Worm (Caenorhabditis elegans) whole organism, L2 larva: Measurements from ENCODE around the gene ndnf-1.
A peak's percentile ranks its signal among the peaks of the same experiment; 100 is the strongest.

Source experiments
- C34F6.9 ChIP-seq: fragments of 150-350 bp; optimal IDR thresholded peaks from 2 replicates; lab custom pipeline; 2014; ENCODE audit warnings: missing biosample characterization, missing genetic modification characterization
- F13H6.1 ChIP-seq: sonication (generic microtip); optimal IDR thresholded peaks from 2 replicates; lab custom pipeline; 2016; ENCODE audit warnings: missing genetic modification characterization, missing compliant biosample characterization
- ZK546.5 ChIP-seq: sonication (generic microtip); optimal IDR thresholded peaks from 2 replicates; lab custom pipeline; 2017; ENCODE audit warnings: missing biosample characterization, missing genetic modification characterization
- aly-2 ChIP-seq: fragments of 150-350 bp; optimal IDR thresholded peaks from 2 replicates; lab custom pipeline; 2014; ENCODE audit warnings: missing biosample characterization, missing genetic modification characterization
- ama-1 ChIP-seq: fragments of 150-350 bp; optimal IDR thresholded peaks from 2 replicates; lab custom pipeline; 2018; ENCODE audit warnings: inconsistent platforms
- ceh-16 ChIP-seq: fragments of 150-350 bp; optimal IDR thresholded peaks from 2 replicates; lab custom pipeline; 2014; ENCODE audit warnings: missing biosample characterization, missing genetic modification characterization
- crh-2 ChIP-seq: sonication (generic microtip); optimal IDR thresholded peaks from 2 replicates; lab custom pipeline; 2017; ENCODE audit warnings: missing biosample characterization, missing genetic modification characterization
- elt-1 ChIP-seq: fragments of 150-350 bp; optimal IDR thresholded peaks from 2 replicates; lab custom pipeline; 2014; ENCODE audit warnings: missing biosample characterization, missing genetic modification characterization
- elt-3 ChIP-seq: sonication (generic microtip); optimal IDR thresholded peaks from 2 replicates; lab custom pipeline; 2017; ENCODE audit warnings: missing biosample characterization, missing genetic modification characterization
- fos-1 ChIP-seq: fragments of 150-350 bp; optimal IDR thresholded peaks from 2 replicates; lab custom pipeline; 2014; ENCODE audit warnings: missing biosample characterization, missing genetic modification characterization
- gmeb-1 ChIP-seq: fragments of 150-350 bp; optimal IDR thresholded peaks from 2 replicates; lab custom pipeline; 2014; ENCODE audit warnings: missing biosample characterization, missing genetic modification characterization
- lsy-2 ChIP-seq, 2 experiments: fragments of 150-350 bp in 1 of 2; sonication (generic microtip) in 1 of 2; optimal IDR thresholded peaks; 2 replicates each; lab custom pipeline; 2014 to 2017; ENCODE audit warnings: missing biosample characterization in 2 of 2, missing genetic modification characterization in 2 of 2
- mab-5 ChIP-seq: fragments of 150-350 bp; optimal IDR thresholded peaks from 2 replicates; lab custom pipeline; 2014; ENCODE audit warnings: missing biosample characterization, missing genetic modification characterization
- nhr-11 ChIP-seq: fragments of 150-350 bp; optimal IDR thresholded peaks from 2 replicates; lab custom pipeline; 2014; ENCODE audit warnings: missing biosample characterization, missing genetic modification characterization
- nhr-129 ChIP-seq: fragments of 150-350 bp; optimal IDR thresholded peaks from 2 replicates; lab custom pipeline; 2014; ENCODE audit warnings: missing biosample characterization, missing genetic modification characterization
- nhr-21 ChIP-seq: fragments of 150-350 bp; optimal IDR thresholded peaks from 2 replicates; lab custom pipeline; 2014; ENCODE audit warnings: missing biosample characterization, missing genetic modification characterization
- nhr-25 ChIP-seq: fragments of 150-350 bp; sonication (generic microtip); optimal IDR thresholded peaks from 3 replicates; lab custom pipeline; 2014; ENCODE audit warnings: missing biosample characterization, missing genetic modification characterization
- nhr-77 ChIP-seq: fragments of 150-350 bp; optimal IDR thresholded peaks from 2 replicates; lab custom pipeline; 2014; ENCODE audit warnings: missing biosample characterization, missing genetic modification characterization
- sem-4 ChIP-seq: fragments of 150-350 bp; optimal IDR thresholded peaks from 2 replicates; lab custom pipeline; 2014; ENCODE audit warnings: missing biosample characterization, missing genetic modification reagents, missing genetic modification characterization
- skn-1 ChIP-seq: sonication (generic microtip); optimal IDR thresholded peaks from 2 replicates; lab custom pipeline; 2017; ENCODE audit warnings: missing biosample characterization, missing genetic modification characterization
- sma-3 ChIP-seq: sonication (generic microtip); optimal IDR thresholded peaks from 2 replicates; lab custom pipeline; 2016; ENCODE audit warnings: missing genetic modification reagents, missing genetic modification characterization, missing compliant biosample characterization
- sma-9 ChIP-seq, 2 experiments: fragments of 150-350 bp in 1 of 2; sonication (generic microtip) in 1 of 2; optimal IDR thresholded peaks; 2 replicates each; lab custom pipeline; 2014 to 2016; ENCODE audit warnings: missing genetic modification characterization in 2 of 2, mild to moderate bottlenecking in 1 of 2, missing biosample characterization in 1 of 2, missing compliant biosample characterization in 1 of 2, missing genetic modification reagents in 1 of 2, moderate library complexity in 1 of 2
- unc-62 ChIP-seq: fragments of 150-350 bp; optimal IDR thresholded peaks from 2 replicates; lab custom pipeline; 2014; ENCODE audit warnings: missing biosample characterization, missing genetic modification reagents, missing genetic modification characterization
- zag-1 ChIP-seq: fragments of 150-350 bp; optimal IDR thresholded peaks from 2 replicates; lab custom pipeline; 2014; ENCODE audit warnings: missing biosample characterization, missing genetic modification characterization
- ztf-1 ChIP-seq: fragments of 200-800 bp; sonication (Bioruptor generic); conservative IDR thresholded peaks from 2 replicates; pipeline ENCODE4 v1.3.6; 2022; ENCODE audit warnings: missing genetic modification characterization, missing compliant biosample characterization
- ztf-11 ChIP-seq: sonication (generic microtip); optimal IDR thresholded peaks from 2 replicates; lab custom pipeline; 2017; ENCODE audit warnings: missing biosample characterization, missing genetic modification characterization
- ztf-4 ChIP-seq: fragments of 150-350 bp; optimal IDR thresholded peaks from 2 replicates; lab custom pipeline; 2014; ENCODE audit warnings: missing biosample characterization, missing genetic modification characterization

ndnf-1 gene

DNA sequence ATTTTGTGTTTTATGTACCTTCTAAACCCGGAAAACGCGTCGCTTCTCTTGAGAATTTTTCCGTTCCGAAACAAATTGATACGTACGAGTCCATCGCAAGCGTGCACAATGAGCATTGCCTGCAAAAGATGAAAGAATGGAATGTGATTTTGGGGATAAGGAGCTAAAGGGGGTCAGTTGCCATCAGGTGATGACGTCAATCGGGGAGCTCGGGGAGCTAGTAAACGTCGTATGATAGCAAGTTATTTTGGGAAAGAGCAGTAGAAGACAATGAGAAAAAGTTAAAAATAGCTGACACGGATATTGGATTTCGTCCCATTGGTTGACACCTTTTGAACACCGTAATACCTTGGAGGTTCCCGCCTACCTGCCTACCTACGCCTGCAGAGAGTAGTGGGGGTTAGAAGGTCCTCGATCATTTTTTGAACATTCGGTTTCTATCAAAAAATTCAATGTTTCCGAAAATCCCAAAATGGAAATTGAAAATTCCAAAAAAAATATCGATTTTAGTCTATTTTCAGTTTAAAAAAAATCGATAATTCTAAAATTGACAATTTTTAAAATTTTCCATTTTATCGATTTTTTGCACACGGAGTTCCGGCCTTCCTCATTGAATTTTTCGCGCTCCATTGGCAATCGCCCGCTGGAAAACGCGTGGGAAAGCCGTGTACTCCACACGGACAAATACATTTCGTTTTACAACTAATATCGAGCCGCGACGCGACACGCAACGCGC is 2.7 kb downstream of the ndnf-1 start:
- TF ChIP-seq sma-9 (GFP tag; optimal IDR thresholded peaks at IDR 0.05; lab: Kevin White, UChicago) (peak; percentile 82), sma-9 (tag; optimal IDR thresholded peaks at IDR 0.05; lab: Kevin White, UChicago) (no peak), fos-1 (tag; lab: Kevin White, UChicago) (no peak), sma-3 (GFP tag; lab: Kevin White, UChicago) (no peak), nhr-129 (peak; percentile 61), F13H6.1 (tag; lab: Kevin White, UChicago) (peak; percentile 61), C34F6.9 (tag; lab: Kevin White, UChicago) (peak; percentile 36), lsy-2 (tag; optimal IDR thresholded peaks at IDR 0.05; lab: Kevin White, UChicago) (peak in 1 of 2 experiments; percentile 50), ztf-4 (peak; percentile 49)

- no peak for TF ChIP-seq ztf-1 (GFP tag; lab: Robert Waterston, UW)
- no peak for TF ChIP-seq gmeb-1 (tag; lab: Kevin White, UChicago)
- no peak for TF ChIP-seq elt-3
- TF ChIP-seq unc-62 (GFP tag; lab: Kevin White, UChicago), result no peak
Measured at ce11 chrIV:3019438-3019837, 9.3 kb downstream of the ndnf-1 start, which contains the start of gene lin-22. lin-22 (plus strand) TSS chrIV:3019738.

- TF ChIP-seq lsy-2 (tag; optimal IDR thresholded peaks at IDR 0.05; lab: Kevin White, UChicago), result peak in 1 of 2 experiments; percentile 50
- TF ChIP-seq mab-5, result no peak
Measured at ce11 chrIV:3018588-3018987, 10.2 kb downstream of the ndnf-1 start.

ce11 chrIV:3016202-3016601 is 12.5 kb downstream of the ndnf-1 start:
- TF ChIP-seq fos-1 (tag; lab: Kevin White, UChicago) (no peak), nhr-25 (tag; lab: Kevin White, UChicago) (no peak), sma-3 (GFP tag; lab: Kevin White, UChicago) (no peak), crh-2 (tag; lab: Kevin White, UChicago) (no peak), C34F6.9 (tag; lab: Kevin White, UChicago) (no peak), zag-1 (tag; lab: Kevin White, UChicago) (no peak), ZK546.5 (tag; lab: Kevin White, UChicago) (no peak), nhr-21 (no peak), sem-4 (tag; lab: Kevin White, UChicago) (no peak), ztf-11 (no peak), ama-1 (no peak), ztf-1 (GFP tag; lab: Robert Waterston, UW) (no peak), aly-2 (tag; lab: Kevin White, UChicago) (no peak)

ce11 chrIV:3014610-3015009 is 14.1 kb downstream of the ndnf-1 start:
- TF ChIP-seq nhr-77 (no peak), nhr-11 (no peak), elt-1 (peak; percentile 34), ztf-1 (GFP tag; lab: Robert Waterston, UW) (no peak), ceh-16 (tag; lab: Kevin White, UChicago) (peak; percentile 96), unc-62 (GFP tag; lab: Kevin White, UChicago) (peak; percentile 50), nhr-25 (tag; lab: Kevin White, UChicago) (peak; percentile 53), mab-5 (peak; percentile 6), crh-2 (tag; lab: Kevin White, UChicago) (peak; percentile 28)

DNA sequence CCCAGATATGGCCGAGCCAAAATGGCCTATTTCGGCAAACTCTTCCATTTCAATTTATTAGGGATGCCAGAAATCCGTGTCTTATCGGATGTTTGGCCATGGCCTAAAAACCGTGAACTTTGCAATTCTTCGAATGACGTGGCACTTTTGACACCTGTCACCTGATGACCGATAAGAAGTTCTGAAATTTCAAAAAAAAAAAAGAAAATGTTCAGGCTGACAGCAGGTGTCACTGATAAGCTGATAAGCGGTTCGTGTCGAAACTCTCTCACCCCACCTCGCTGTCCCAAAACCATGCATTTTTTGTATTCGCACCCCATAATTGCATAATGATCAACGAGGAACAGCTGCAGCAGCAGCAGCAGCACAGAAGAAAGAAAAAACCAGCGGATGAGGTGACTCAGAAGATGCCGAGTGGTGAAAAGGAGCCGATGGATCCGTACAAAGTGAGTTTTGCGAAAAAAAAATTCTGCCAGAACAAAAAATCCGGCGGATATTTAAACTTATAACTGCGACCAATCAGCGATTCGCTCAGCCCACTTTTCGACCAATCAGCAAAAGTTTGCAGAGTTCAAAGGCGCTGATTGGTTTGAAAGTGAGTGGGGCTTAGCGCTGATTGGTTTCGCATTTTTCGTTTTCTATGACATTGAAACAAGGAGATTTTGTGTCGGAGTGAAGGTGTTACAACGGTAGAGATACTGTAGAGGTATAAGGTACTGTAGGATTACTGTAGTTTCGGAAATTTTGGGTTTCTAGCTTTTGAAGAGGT is 16.2 kb downstream of the ndnf-1 start, which contains the start of the genes Y54G2A.28 and vrp-1:
TSS of gene Y54G2A.28 (minus strand) at position 48 of the 769 bp plus-strand sequence.
TSS of gene vrp-1 (plus strand) at position 214 of the 769 bp plus-strand sequence.
- no peak for TF ChIP-seq skn-1 (tag; lab: Kevin White, UChicago)
- TF ChIP-seq fos-1 (tag; lab: Kevin White, UChicago), result peak; percentile 79
- TF ChIP-seq sem-4 (tag; lab: Kevin White, UChicago), result no peak
- peak; percentile 54 for TF ChIP-seq crh-2 (tag; lab: Kevin White, UChicago)
- TF ChIP-seq ztf-4, result no peak
- TF ChIP-seq, all 48 proteins: peak for 2
